Worm (Caenorhabditis elegans) whole organism, L4 larva: ENCODE results near the gene aman-2.

Source experiments
- F26F4.8 ChIP-seq: fragments of 200-800 bp; sonication (Bioruptor generic); conservative IDR thresholded peaks from 2 replicates; pipeline ENCODE4 v1.3.6; 2022; ENCODE audit warnings: missing genetic modification characterization, missing compliant biosample characterization
- F37D6.2 ChIP-seq: sonication (generic microtip); optimal IDR thresholded peaks from 2 replicates; lab custom pipeline; 2016; ENCODE audit warnings: mild to moderate bottlenecking, missing genetic modification characterization, missing compliant biosample characterization
- R02D3.7 ChIP-seq: fragments of 150-350 bp; sonication (generic microtip); optimal IDR thresholded peaks from 3 replicates; lab custom pipeline; 2014; ENCODE audit warnings: missing biosample characterization, missing genetic modification characterization
- T26A8.4 ChIP-seq: fragments of 200-800 bp; sonication (Bioruptor generic); IDR thresholded peaks from 2 replicates; pipeline ENCODE4 v1.3.6; 2022; ENCODE audit warnings: missing genetic modification characterization, missing compliant biosample characterization
- Y48G9A.11 ChIP-seq: fragments of 200-800 bp; sonication (Bioruptor generic); IDR thresholded peaks from 2 replicates; pipeline ENCODE4 v1.3.6; 2022; ENCODE audit warnings: missing genetic modification reagents, missing genetic modification characterization, missing compliant biosample characterization
- Y75B8A.6 ChIP-seq: fragments of 200-800 bp; sonication (Bioruptor generic); IDR thresholded peaks from 2 replicates; pipeline ENCODE4 v1.3.6; 2022; ENCODE audit warnings: missing genetic modification reagents, missing genetic modification characterization, missing compliant biosample characterization
- aha-1 ChIP-seq: fragments of 150-350 bp; peaks from one replicate; lab custom pipeline; 2014; ENCODE audit warnings: missing biosample characterization, missing genetic modification characterization
- ama-1 ChIP-seq: fragments of 150-350 bp; optimal IDR thresholded peaks from 2 replicates; lab custom pipeline; 2014; ENCODE audit warnings: inconsistent platforms, mixed read lengths
- ceh-28 ChIP-seq: fragments of 150-350 bp; optimal IDR thresholded peaks from 2 replicates; lab custom pipeline; 2014; ENCODE audit warnings: missing biosample characterization, missing genetic modification reagents, missing genetic modification characterization
- daf-16 ChIP-seq, 3 experiments: sonication (generic microtip); optimal IDR thresholded peaks; 2 replicates each; lab custom pipeline; 2016 to 2017; ENCODE audit warnings: missing genetic modification characterization in 3 of 3, missing genetic modification reagents in 3 of 3, mild to moderate bottlenecking in 2 of 3, missing compliant biosample characterization in 2 of 3, missing biosample characterization in 1 of 3, moderate library complexity in 1 of 3
- dmd-6 ChIP-seq: fragments of 200-800 bp; sonication (Bioruptor generic); IDR thresholded peaks from 2 replicates; pipeline ENCODE4 v1.3.6; 2022; ENCODE audit warnings: missing genetic modification reagents, missing genetic modification characterization, missing compliant biosample characterization
- dpl-1 ChIP-seq: fragments of 150-350 bp; optimal IDR thresholded peaks from 2 replicates; lab custom pipeline; 2014; ENCODE audit warnings: missing biosample characterization, missing genetic modification reagents, missing genetic modification characterization
- egl-27 ChIP-seq: sonication (generic microtip); optimal IDR thresholded peaks from 3 replicates; lab custom pipeline; 2017; ENCODE audit warnings: missing biosample characterization, missing genetic modification reagents, missing genetic modification characterization
- fos-1 ChIP-seq: fragments of 150-350 bp; optimal IDR thresholded peaks from 2 replicates; lab custom pipeline; 2014; ENCODE audit warnings: missing biosample characterization, missing genetic modification characterization
- gei-8 ChIP-seq: fragments of 200-800 bp; sonication (Bioruptor generic); optimal IDR thresholded peaks from 2 replicates; lab custom pipeline; 2018; ENCODE audit warnings: mild to moderate bottlenecking, missing genetic modification characterization, missing compliant biosample characterization
- lin-13 ChIP-seq: fragments of 150-350 bp; optimal IDR thresholded peaks from 2 replicates; lab custom pipeline; 2014; ENCODE audit warnings: missing biosample characterization, missing genetic modification reagents, missing genetic modification characterization
- lir-3 ChIP-seq: sonication (generic microtip); optimal IDR thresholded peaks from 2 replicates; lab custom pipeline; 2016; ENCODE audit warnings: mild to moderate bottlenecking, missing genetic modification characterization, missing compliant biosample characterization
- lsy-2 ChIP-seq, 2 experiments: fragments of 150-350 bp in 1 of 2; sonication (generic microtip) in 1 of 2; optimal IDR thresholded peaks; 2 replicates each; lab custom pipeline; 2014 to 2017; ENCODE audit warnings: missing biosample characterization in 2 of 2, missing genetic modification characterization in 2 of 2
- mdl-1 ChIP-seq, 2 experiments: fragments of 150-350 bp in 1 of 2; sonication (generic microtip) in 1 of 2; optimal IDR thresholded peaks; 2 replicates each; lab custom pipeline; 2014 to 2017; ENCODE audit warnings: missing biosample characterization in 2 of 2, missing genetic modification characterization in 2 of 2
- mep-1 ChIP-seq: fragments of 150-350 bp; sonication (generic microtip); optimal IDR thresholded peaks from 3 replicates; lab custom pipeline; 2014; ENCODE audit warnings: missing biosample characterization, missing genetic modification characterization
- mes-2 ChIP-seq: sonication (generic microtip); optimal IDR thresholded peaks from 2 replicates; lab custom pipeline; 2016; ENCODE audit warnings: missing genotype, mild to moderate bottlenecking, missing genetic modification characterization, missing compliant biosample characterization; ENCODE audit not compliant: poor library complexity, severe bottlenecking
- mxl-3 ChIP-seq: fragments of 200-800 bp; sonication (Bioruptor generic); optimal IDR thresholded peaks from 2 replicates; lab custom pipeline; 2018; ENCODE audit warnings: mild to moderate bottlenecking, missing genetic modification characterization, missing compliant biosample characterization
- nhr-10 ChIP-seq: fragments of 150-350 bp; optimal IDR thresholded peaks from 2 replicates; lab custom pipeline; 2014; ENCODE audit warnings: missing biosample characterization, missing genetic modification characterization
- nhr-237 ChIP-seq: sonication (generic microtip); optimal IDR thresholded peaks from 2 replicates; lab custom pipeline; 2017; ENCODE audit warnings: missing biosample characterization, missing genetic modification characterization
- nhr-28 ChIP-seq: fragments of 150-350 bp; optimal IDR thresholded peaks from 2 replicates; lab custom pipeline; 2014; ENCODE audit warnings: missing biosample characterization, missing genetic modification characterization
- nhr-48 ChIP-seq: sonication (generic microtip); optimal IDR thresholded peaks from 2 replicates; lab custom pipeline; 2016; ENCODE audit warnings: mild to moderate bottlenecking, missing genetic modification characterization, missing compliant biosample characterization
- nhr-6 ChIP-seq: fragments of 150-350 bp; optimal IDR thresholded peaks from 2 replicates; lab custom pipeline; 2014; ENCODE audit warnings: missing biosample characterization, missing genetic modification characterization
- nhr-76 ChIP-seq: fragments of 150-350 bp; optimal IDR thresholded peaks from 2 replicates; lab custom pipeline; 2014; ENCODE audit warnings: missing biosample characterization, missing genetic modification characterization
- nhr-77 ChIP-seq: fragments of 150-350 bp; optimal IDR thresholded peaks from 2 replicates; lab custom pipeline; 2014; ENCODE audit warnings: missing biosample characterization, missing genetic modification characterization
- set-16 ChIP-seq: fragments of 200-800 bp; sonication (Bioruptor generic); IDR thresholded peaks from 2 replicates; pipeline ENCODE4 v1.3.6; 2022; ENCODE audit warnings: missing genetic modification reagents, missing genetic modification characterization, missing compliant biosample characterization
- spr-1 ChIP-seq: sonication (generic microtip); optimal IDR thresholded peaks from 2 replicates; lab custom pipeline; 2016; ENCODE audit warnings: mild to moderate bottlenecking, missing genetic modification characterization, missing compliant biosample characterization
- unc-62 ChIP-seq, 3 experiments: fragments of 150-350 bp in 1 of 3; sonication (generic microtip); optimal IDR thresholded peaks in 2 of 3; peaks in 1 of 3; 1 replicate in 1 of 3; 2 replicates in 2 of 3; lab custom pipeline; 2014 to 2017; ENCODE audit warnings: missing biosample characterization in 3 of 3, missing genetic modification characterization in 3 of 3, missing genetic modification reagents in 3 of 3, missing genotype in 1 of 3
- vab-7 ChIP-seq: fragments of 200-800 bp; sonication (Bioruptor generic); IDR thresholded peaks from 2 replicates; pipeline ENCODE4 v1.3.6; 2022; ENCODE audit warnings: missing genetic modification reagents, missing genetic modification characterization, missing compliant biosample characterization
- zag-1 ChIP-seq: fragments of 150-350 bp; optimal IDR thresholded peaks from 2 replicates; lab custom pipeline; 2014; ENCODE audit warnings: missing biosample characterization, missing genetic modification characterization
- zfp-3 ChIP-seq: fragments of 200-800 bp; sonication (Bioruptor generic); conservative IDR thresholded peaks from 2 replicates; pipeline ENCODE4 v1.3.6; 2022; ENCODE audit warnings: missing genetic modification reagents, missing genetic modification characterization, missing compliant biosample characterization
- zip-11 ChIP-seq: fragments of 200-800 bp; sonication (Bioruptor generic); IDR thresholded peaks from 2 replicates; pipeline ENCODE4 v1.3.6; 2022; ENCODE audit warnings: missing genetic modification characterization, missing compliant biosample characterization
- ztf-11 ChIP-seq: fragments of 150-350 bp; optimal IDR thresholded peaks from 2 replicates; lab custom pipeline; 2014; ENCODE audit warnings: missing biosample characterization, missing genetic modification characterization
- ztf-7 ChIP-seq: fragments of 150-350 bp; optimal IDR thresholded peaks from 2 replicates; lab custom pipeline; 2014; ENCODE audit warnings: missing biosample characterization, missing genetic modification characterization

Gene aman-2

ce11 chrV:11889115-11889935 lies 43.7 kb downstream of the aman-2 start:
- TF ChIP-seq ceh-28 (tag; lab: Kevin White, UChicago), result no peak
- peak; percentile 38 for TF ChIP-seq nhr-28 (tag; lab: Kevin White, UChicago)
- peak; percentile 75 for TF ChIP-seq mep-1 (tag; lab: Kevin White, UChicago)
- TF ChIP-seq daf-16 (GFP tag; optimal IDR thresholded peaks at IDR 0.05; lab: Kevin White, UChicago), result peak in 1 of 2 experiments; percentile 65
- TF ChIP-seq daf-16 (tag; optimal IDR thresholded peaks at IDR 0.05; lab: Kevin White, UChicago), result peak; percentile 54
- TF ChIP-seq ama-1, result peak; percentile 72
- TF ChIP-seq vab-7 (GFP tag; lab: Robert Waterston, UW), result no peak
- TF ChIP-seq nhr-77 (tag; lab: Kevin White, UChicago), result peak; percentile 64
- TF ChIP-seq ztf-11 (tag; lab: Kevin White, UChicago), result no peak
- TF ChIP-seq nhr-10 (tag; lab: Kevin White, UChicago), result no peak
- no peak for TF ChIP-seq gei-8 (GFP tag; lab: Kevin White, UChicago)
- no peak for TF ChIP-seq set-16 (GFP tag; lab: Robert Waterston, UW)
- no peak for TF ChIP-seq nhr-76 (tag; lab: Kevin White, UChicago)
- no peak for TF ChIP-seq mxl-3 (GFP tag; lab: Kevin White, UChicago)
- TF ChIP-seq mes-2 (tag; lab: Kevin White, UChicago), result peak; percentile 46
- peak; percentile 89; the same call in 1 of the 2 replicates for TF ChIP-seq zfp-3 (GFP tag; lab: Robert Waterston, UW)
- TF ChIP-seq dmd-6, result no peak
- TF ChIP-seq ztf-7, result no peak
- no peak for TF ChIP-seq lir-3 (tag; lab: Kevin White, UChicago)
- TF ChIP-seq Y75B8A.6 (GFP tag; lab: Robert Waterston, UW), result no peak
- peak; percentile 10 for TF ChIP-seq fos-1
- TF ChIP-seq mdl-1 (tag; optimal IDR thresholded peaks at IDR 0.05; lab: Kevin White, UChicago), result peak in 1 of 2 experiments; percentile 8
- TF ChIP-seq spr-1 (tag; lab: Kevin White, UChicago), result no peak
- TF ChIP-seq lsy-2 (tag; optimal IDR thresholded peaks at IDR 0.05; lab: Kevin White, UChicago), result peak; percentile 10 to 33
- TF ChIP-seq egl-27 (tag; lab: Kevin White, UChicago), result no peak
- TF ChIP-seq Y48G9A.11 (GFP tag; lab: Robert Waterston, UW), result no peak
- 0 out of 2 replicates have a peak, but pooled peaks have one; percentile 16 for TF ChIP-seq T26A8.4 (GFP tag; lab: Robert Waterston, UW)
- no peak for TF ChIP-seq zag-1 (tag; lab: Kevin White, UChicago)
- TF ChIP-seq dpl-1, result no peak
- TF ChIP-seq nhr-6 (tag; lab: Kevin White, UChicago), result no peak
- peak; percentile 46 for TF ChIP-seq aha-1 (tag; lab: Kevin White, UChicago)

DNA sequence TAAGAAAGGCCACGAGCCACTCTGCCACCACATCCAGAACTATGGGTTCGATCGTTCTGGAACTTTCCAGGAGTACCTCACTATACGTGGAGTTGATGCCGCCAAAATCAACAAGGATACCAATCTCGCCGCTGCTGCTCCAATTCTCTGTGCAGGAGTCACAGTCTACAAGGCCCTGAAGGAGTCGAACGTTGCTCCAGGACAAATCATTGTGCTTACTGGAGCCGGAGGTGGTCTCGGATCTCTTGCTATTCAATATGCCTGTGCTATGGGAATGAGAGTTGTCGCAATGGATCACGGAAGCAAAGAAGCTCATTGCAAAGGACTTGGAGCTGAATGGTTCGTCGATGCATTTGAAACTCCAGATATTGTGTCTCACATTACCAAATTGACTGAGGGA lies 44.4 kb downstream of the aman-2 start:
- TF ChIP-seq ztf-11 (tag; lab: Kevin White, UChicago) (no peak), nhr-48 (no peak), F37D6.2 (tag; lab: Kevin White, UChicago) (no peak), ceh-28 (tag; lab: Kevin White, UChicago) (no peak), zip-11 (GFP tag; lab: Robert Waterston, UW) (no peak), R02D3.7 (tag; lab: Kevin White, UChicago) (no peak), dpl-1 (no peak), vab-7 (GFP tag; lab: Robert Waterston, UW) (no peak), ama-1 (no peak), F26F4.8 (GFP tag; lab: Robert Waterston, UW) (no peak), nhr-237 (no peak), lin-13 (GFP tag; lab: Kevin White, UChicago) (no peak), mes-2 (tag; lab: Kevin White, UChicago) (peak; percentile 36), nhr-10 (tag; lab: Kevin White, UChicago) (no peak), unc-62 (GFP tag; optimal IDR thresholded peaks at IDR 0.05 in 1 of 2; lab: Kevin White, UChicago) (peak in 1 of 2 experiments; percentile 60), unc-62 (tag; optimal IDR thresholded peaks at IDR 0.05; lab: Kevin White, UChicago) (no peak)
